Worm (Caenorhabditis elegans) whole organism, early embryonic: ENCODE data around the gene F42A9.7.

Source experiments
- B0310.2 ChIP-seq: sonication (generic microtip); optimal IDR thresholded peaks from 2 replicates; lab custom pipeline; 2016; ENCODE audit warnings: mild to moderate bottlenecking, missing genetic modification characterization, missing compliant biosample characterization
- ama-1 ChIP-seq: fragments of 150-350 bp; optimal IDR thresholded peaks from 2 replicates; lab custom pipeline; 2014
- ceh-13 ChIP-seq: fragments of 200-800 bp; sonication (Bioruptor generic); optimal IDR thresholded peaks from 2 replicates; lab custom pipeline; 2018; ENCODE audit warnings: mild to moderate bottlenecking, missing genetic modification characterization, missing compliant biosample characterization
- ets-7 ChIP-seq: sonication (generic microtip); optimal IDR thresholded peaks from 2 replicates; lab custom pipeline; 2016; ENCODE audit warnings: missing genotype, missing genetic modification characterization, missing compliant biosample characterization
- flt-1 ChIP-seq: fragments of 200-800 bp; sonication (Bioruptor generic); IDR thresholded peaks from 2 replicates; pipeline ENCODE4 v1.3.6; 2022; ENCODE audit warnings: missing genetic modification characterization, missing compliant biosample characterization
- hmbx-1 ChIP-seq: sonication (generic microtip); optimal IDR thresholded peaks from 2 replicates; lab custom pipeline; 2016; ENCODE audit warnings: mild to moderate bottlenecking, missing genetic modification characterization, missing compliant biosample characterization
- hmg-4 ChIP-seq: fragments of 200-800 bp; sonication (Bioruptor generic); optimal IDR thresholded peaks from 2 replicates; lab custom pipeline; 2018; ENCODE audit warnings: mild to moderate bottlenecking, missing genetic modification characterization, missing compliant biosample characterization
- hnd-1 ChIP-seq: sonication (generic microtip); optimal IDR thresholded peaks from 2 replicates; lab custom pipeline; 2016; ENCODE audit warnings: missing genetic modification characterization, missing compliant biosample characterization
- pes-1 ChIP-seq: fragments of 200-800 bp; sonication (Bioruptor generic); IDR thresholded peaks from 2 replicates; pipeline ENCODE4 v1.3.6; 2022; ENCODE audit warnings: missing genetic modification reagents, missing genetic modification characterization, missing compliant biosample characterization
- scrt-1 ChIP-seq: fragments of 200-800 bp; sonication (Bioruptor generic); IDR thresholded peaks from 2 replicates; pipeline ENCODE4 v1.3.6; 2022; ENCODE audit warnings: missing genetic modification characterization, missing compliant biosample characterization
- sea-1 ChIP-seq: fragments of 200-800 bp; sonication (Bioruptor generic); conservative IDR thresholded peaks from 2 replicates; pipeline ENCODE4 v1.3.6; 2022; ENCODE audit warnings: missing genetic modification characterization, missing compliant biosample characterization
- tbx-11 ChIP-seq: fragments of 200-800 bp; sonication (Bioruptor generic); IDR thresholded peaks from 2 replicates; pipeline ENCODE4 v1.3.6; 2022; ENCODE audit warnings: missing genetic modification characterization, missing compliant biosample characterization
- tbx-37 ChIP-seq: fragments of 200-800 bp; sonication (Bioruptor generic); conservative IDR thresholded peaks from 2 replicates; pipeline ENCODE4 v1.3.6; 2022; ENCODE audit warnings: missing genetic modification reagents, missing genetic modification characterization, missing compliant biosample characterization
- tra-4 ChIP-seq: sonication (generic microtip); optimal IDR thresholded peaks from 2 replicates; lab custom pipeline; 2017; ENCODE audit warnings: missing genetic modification characterization, missing compliant biosample characterization

- TF ChIP-seq ceh-13 (GFP tag; lab: Kevin White, UChicago) (no peak), ets-7 (tag; lab: Kevin White, UChicago) (no peak), hmbx-1 (tag; lab: Kevin White, UChicago) (no peak), ama-1 (no peak), tra-4 (tag; lab: Kevin White, UChicago) (no peak), pes-1 (GFP tag; lab: Robert Waterston, UW) (no peak), tbx-37 (GFP tag; lab: Robert Waterston, UW) (no peak), sea-1 (GFP tag; lab: Robert Waterston, UW) (no peak), hnd-1 (tag; lab: Kevin White, UChicago) (no peak), scrt-1 (GFP tag; lab: Robert Waterston, UW) (no peak), hmg-4 (no peak), B0310.2 (tag; lab: Kevin White, UChicago) (no peak), flt-1 (no peak), tbx-11 (GFP tag; lab: Robert Waterston, UW) (no peak)
Measured at ce11 chrIV:8628262-8628661, 11.3 kb upstream of the F42A9.7 start.
